Worm (Caenorhabditis elegans) whole organism, L3 larva: ENCODE measurements around the gene W06D11.3.

ENCODE experiments used
- R02D3.7 ChIP-seq: fragments of 150-350 bp; optimal IDR thresholded peaks from 2 replicates; lab custom pipeline; 2014; ENCODE audit warnings: missing biosample characterization, missing genetic modification characterization
- ama-1 ChIP-seq: fragments of 150-350 bp; optimal IDR thresholded peaks from 2 replicates; lab custom pipeline; 2018
- egl-27 ChIP-seq: sonication (generic microtip); optimal IDR thresholded peaks from 4 replicates; lab custom pipeline; 2017; ENCODE audit warnings: missing biosample characterization, missing genetic modification reagents, missing genetic modification characterization
- fos-1 ChIP-seq: fragments of 150-350 bp; optimal IDR thresholded peaks from 2 replicates; lab custom pipeline; 2014; ENCODE audit warnings: missing biosample characterization, missing genetic modification characterization
- nhr-12 ChIP-seq: fragments of 150-350 bp; optimal IDR thresholded peaks from 2 replicates; lab custom pipeline; 2014; ENCODE audit warnings: missing biosample characterization, missing genetic modification characterization
- nhr-237 ChIP-seq: fragments of 150-350 bp; optimal IDR thresholded peaks from 2 replicates; lab custom pipeline; 2014; ENCODE audit warnings: missing biosample characterization, missing genetic modification characterization
- nhr-25 ChIP-seq: sonication (generic microtip); optimal IDR thresholded peaks from 2 replicates; lab custom pipeline; 2017; ENCODE audit warnings: missing biosample characterization, missing genetic modification characterization
- nhr-76 ChIP-seq: fragments of 150-350 bp; sonication (generic microtip); optimal IDR thresholded peaks from 5 replicates; lab custom pipeline; 2014; ENCODE audit warnings: missing biosample characterization, missing genetic modification characterization
- pha-4 ChIP-seq: fragments of 150-350 bp; optimal IDR thresholded peaks from 2 replicates; lab custom pipeline; 2014; ENCODE audit warnings: missing biosample characterization, missing genetic modification reagents, missing genetic modification characterization
- pqm-1 ChIP-seq: fragments of 150-350 bp; optimal IDR thresholded peaks from 2 replicates; lab custom pipeline; 2017; ENCODE audit warnings: missing biosample characterization, missing genetic modification characterization, inconsistent platforms
- unc-62 ChIP-seq: fragments of 150-350 bp; sonication (generic microtip); optimal IDR thresholded peaks from 4 replicates; lab custom pipeline; 2014; ENCODE audit warnings: missing biosample characterization, missing genetic modification reagents, missing genetic modification characterization
- ztf-11 ChIP-seq: fragments of 150-350 bp; optimal IDR thresholded peaks from 2 replicates; lab custom pipeline; 2014; ENCODE audit warnings: missing biosample characterization, missing genetic modification characterization

DNA sequence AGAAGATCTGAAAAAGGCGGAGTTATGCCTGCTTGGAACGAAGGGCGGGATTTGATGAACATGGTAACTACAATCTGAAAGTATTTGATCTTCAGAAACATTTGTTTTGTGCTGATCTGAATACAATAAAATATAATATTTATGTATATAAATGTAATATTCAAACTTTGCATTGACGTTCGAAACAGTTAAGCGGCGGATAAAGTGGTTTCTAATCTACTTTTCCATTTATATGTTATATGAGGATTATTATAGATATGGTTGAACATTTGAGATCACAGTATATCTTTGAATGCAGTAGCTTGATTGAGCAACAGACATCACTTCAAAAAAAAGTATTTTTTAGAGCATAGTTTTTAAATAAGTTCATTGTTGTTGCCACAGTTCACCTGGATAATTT lies 24.6 kb upstream of the W06D11.3 start, which contains the start of gene H19J13.2:
- TF ChIP-seq nhr-25 (tag; lab: Kevin White, UChicago): no peak
- no peak for TF ChIP-seq pha-4 (tag; lab: Kevin White, UChicago)
- TF ChIP-seq ztf-11 (tag; lab: Kevin White, UChicago): no peak
- no peak for TF ChIP-seq pqm-1 (tag; lab: Kevin White, UChicago)
- TF ChIP-seq nhr-237 (tag; lab: Kevin White, UChicago): no peak
- no peak for TF ChIP-seq R02D3.7 (tag; lab: Kevin White, UChicago)
- TF ChIP-seq fos-1 (tag; lab: Kevin White, UChicago): no peak
- TF ChIP-seq nhr-76 (tag; lab: Kevin White, UChicago): no peak
- TF ChIP-seq ama-1 (lab: Kevin White, UChicago): no peak
- TF ChIP-seq unc-62 (GFP tag; lab: Kevin White, UChicago): no peak
- no peak for TF ChIP-seq egl-27 (tag; lab: Kevin White, UChicago)
- TF ChIP-seq nhr-12 (tag; lab: Kevin White, UChicago): no peak
